Fruit fly (Drosophila melanogaster) whole organism, wandering third instar larva: ENCODE measurements around the gene CG33299.

Experiments used
- br ChIP-seq: fragments of 200-800 bp; sonication (Bioruptor generic); optimal IDR thresholded peaks from 2 replicates; lab custom pipeline; 2016; ENCODE audit warnings: missing biosample characterization, missing genetic modification characterization
- brk ChIP-seq: fragments of 200-800 bp; sonication (Bioruptor generic); optimal IDR thresholded peaks from 2 replicates; lab custom pipeline; 2016; ENCODE audit warnings: missing biosample characterization, mild to moderate bottlenecking, missing genetic modification characterization
- psq ChIP-seq: fragments of 200-800 bp; sonication (Bioruptor generic); optimal IDR thresholded peaks from 3 replicates; lab custom pipeline; 2017; ENCODE audit warnings: missing biosample characterization, mild to moderate bottlenecking, missing genetic modification characterization, moderate library complexity

- TF ChIP-seq brk (GFP tag; lab: Kevin White, UChicago) (no peak), br (GFP tag; lab: Kevin White, UChicago) (no peak), psq (GFP tag; lab: Kevin White, UChicago) (no peak)
Observed at dm6 chr2L:9662977-9663376, 6.6 kb downstream of the CG33299 start.
